Worm (Caenorhabditis elegans): ENCODE measurements around the gene idhg-1.

The idhg-1 gene

DNA sequence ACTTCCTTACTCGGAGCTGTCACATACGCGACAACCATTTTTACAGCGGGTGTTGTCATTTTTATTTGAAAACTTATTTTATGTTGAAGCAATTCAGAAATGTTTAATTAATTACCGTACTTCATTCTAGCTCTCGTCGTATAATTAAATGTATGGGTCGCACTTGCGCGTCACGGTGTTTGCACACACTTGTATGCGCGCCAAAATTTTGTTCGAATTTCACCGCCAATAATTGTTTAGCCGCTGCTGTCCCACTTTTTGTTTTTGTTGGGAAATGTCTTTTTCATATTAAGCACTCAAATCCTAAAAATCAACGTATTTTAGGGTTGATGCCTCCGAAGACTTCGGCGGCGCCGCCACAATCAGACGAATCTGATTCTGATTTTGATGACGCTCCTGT lies 18.6 kb downstream of the idhg-1 start, which contains the start of the genes F35G12.7 and smc-4 (continued):
- TF ChIP-seq dpl-1 (GFP tag; optimal IDR thresholded peaks at IDR 0.05) (peak; percentile 86 to 91 (median 91)), elt-2 (tag; optimal IDR thresholded peaks at IDR 0.05) (no peak), mab-9 (GFP tag; IDR thresholded peaks at IDR 0.05) (peak; percentile 41; the same call in 1 of the 2 replicates), ceh-82 (tag; optimal IDR thresholded peaks at IDR 0.05) (peak in 2 of 3 experiments; percentile 35 to 47), lir-3 (tag; optimal IDR thresholded peaks at IDR 0.05; ENCODE audit: poor library complexity) (no peak), nhr-71 (tag; optimal IDR thresholded peaks at IDR 0.05) (peak; percentile 73), jun-1 (tag; optimal IDR thresholded peaks at IDR 0.05) (no peak), efl-1 (optimal IDR thresholded peaks at IDR 0.05) (peak; percentile 81 to 89), efl-1 (GFP tag; optimal IDR thresholded peaks at IDR 0.05 in 1 of 2) (peak; percentile 89 to 99), xbp-1 (tag; optimal IDR thresholded peaks at IDR 0.05) (peak; percentile 58), swsn-7 (tag; optimal IDR thresholded peaks at IDR 0.05) (peak; percentile 64), lin-39 (tag; optimal IDR thresholded peaks at IDR 0.05) (peak; percentile 15), nhr-47 (tag; optimal IDR thresholded peaks at IDR 0.05) (peak; percentile 72), rnt-1 (tag; optimal IDR thresholded peaks at IDR 0.05) (peak; percentile 69), ceh-8 (GFP tag; optimal IDR thresholded peaks at IDR 0.05) (peak; percentile 34), dsc-1 (tag; optimal IDR thresholded peaks at IDR 0.05) (peak; percentile 64), C04F5.9 (tag; optimal IDR thresholded peaks at IDR 0.05) (peak; percentile 48), fkh-10 (GFP tag; optimal IDR thresholded peaks at IDR 0.05) (no peak), C16A3.4 (tag; optimal IDR thresholded peaks at IDR 0.05) (peak; percentile 70), nhr-90 (tag; optimal IDR thresholded peaks at IDR 0.05; ENCODE audit: poor library complexity) (peak; percentile 38), unc-130 (tag; optimal IDR thresholded peaks at IDR 0.05) (peak; percentile 71), unc-86 (tag; optimal IDR thresholded peaks at IDR 0.05) (peak; percentile 6), ces-1 (GFP tag; optimal IDR thresholded peaks at IDR 0.05) (no peak), egl-27 (tag; optimal IDR thresholded peaks at IDR 0.05) (no peak), lin-13 (GFP tag; optimal IDR thresholded peaks at IDR 0.05) (peak; percentile 4), mdl-1 (tag; optimal IDR thresholded peaks at IDR 0.05) (peak in 1 of 2 experiments; percentile 33), ceh-90 (tag; optimal IDR thresholded peaks at IDR 0.05) (no peak)

DNA sequence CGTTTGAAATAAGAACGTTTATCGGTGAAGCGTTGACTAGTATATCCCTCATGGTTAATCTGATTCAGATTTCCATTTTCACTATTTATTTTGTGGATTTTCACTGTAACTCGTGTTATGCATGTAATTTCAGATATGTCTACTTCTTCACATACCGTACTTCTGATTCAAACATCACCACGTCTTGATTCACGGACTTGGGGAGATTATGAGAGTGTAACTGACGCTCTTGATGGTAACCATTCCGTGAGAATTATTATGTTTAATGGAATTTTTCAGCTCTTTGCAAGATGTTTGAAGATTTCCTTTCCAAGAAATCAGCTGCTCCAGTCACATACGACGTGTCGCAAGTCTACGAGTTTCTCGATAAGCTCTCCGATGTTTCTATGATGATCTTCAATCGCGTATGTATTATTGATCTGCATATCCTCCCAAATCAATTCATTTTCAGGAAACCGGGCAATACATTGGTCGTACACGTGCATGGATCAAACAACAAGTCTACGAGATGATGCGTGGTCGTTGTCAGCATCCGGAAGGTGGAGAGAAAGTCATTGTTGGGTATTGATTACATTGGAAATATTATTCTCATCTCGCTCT lies 24.6 kb downstream of the idhg-1 start, which contains the start of gene erh-2:
Gene erh-2, plus strand, starts transcription at position 134 of the 600 bp plus-strand sequence.
- TF ChIP-seq mdl-1 (tag; optimal IDR thresholded peaks at IDR 0.05) = no peak
- peak; percentile 62 for TF ChIP-seq nhr-85 (tag)

- TF ChIP-seq pag-3 (tag; optimal IDR thresholded peaks at IDR 0.05; ENCODE audit: borderline replicate concordance, insufficient read depth) = no peak
- TF ChIP-seq nhr-85 (tag) = peak; percentile 52
Observed at ce11 chrIII:4594324-4594723, 25.7 kb downstream of the idhg-1 start, which contains the start of gene apc-11. apc-11 (minus strand) TSS chrIII:4594424.

DNA sequence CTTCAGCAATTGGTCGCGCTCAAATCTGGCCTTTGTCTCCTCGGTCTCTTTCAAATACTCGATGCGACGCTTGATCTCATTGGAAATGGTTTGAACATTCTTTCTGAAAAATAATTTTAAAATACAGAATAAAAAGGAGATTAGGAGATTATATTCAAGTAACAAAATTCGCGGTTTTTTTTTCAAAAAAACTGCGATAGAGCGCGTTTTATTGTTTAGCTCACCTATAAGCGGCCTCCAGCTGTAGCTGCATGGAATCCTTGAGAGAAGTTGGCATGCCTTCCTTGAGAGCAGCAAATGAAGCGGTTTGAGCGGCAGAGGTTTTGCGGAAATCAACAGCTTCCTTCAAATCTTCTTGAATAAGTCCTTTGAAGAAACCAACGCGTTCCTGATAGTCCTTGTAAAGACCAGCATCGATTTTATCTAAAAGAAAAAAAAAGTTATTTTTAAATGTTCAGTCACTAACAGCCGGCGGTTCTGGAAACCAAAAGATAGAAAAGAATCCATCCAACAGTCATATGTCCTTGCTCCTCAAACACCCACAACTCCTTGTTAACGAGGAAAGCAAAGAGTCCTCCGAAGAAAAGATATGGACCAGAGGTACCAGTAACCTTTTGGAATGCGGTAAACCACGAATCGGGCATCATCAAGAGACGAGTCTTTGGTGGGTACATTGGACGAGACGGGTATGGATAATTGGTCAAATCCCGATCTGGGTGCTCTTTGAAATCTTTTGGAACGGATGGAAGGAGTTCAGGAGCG lies 26.3 kb downstream of the idhg-1 start:
- peak; percentile 16 to 37 for TF ChIP-seq efl-1 (optimal IDR thresholded peaks at IDR 0.05)
- peak; percentile 54 to 93 for TF ChIP-seq efl-1 (GFP tag; optimal IDR thresholded peaks at IDR 0.05 in 1 of 2)
- no peak for TF ChIP-seq isw-1 (GFP tag; IDR thresholded peaks at IDR 0.05)
- TF ChIP-seq dpl-1 (GFP tag; optimal IDR thresholded peaks at IDR 0.05) = peak; percentile 35 to 54 (median 42)
- TF ChIP-seq lin-35 (GFP tag; optimal IDR thresholded peaks at IDR 0.05) = peak in 1 of 2 experiments; percentile 54
- peak in 1 of 2 experiments; percentile 25 for TF ChIP-seq lsy-2 (tag; optimal IDR thresholded peaks at IDR 0.05)

Data from whole organism, L1 larva.